Fruit fly (Drosophila melanogaster): Measurements from ENCODE around the gene pad.

Gene pad

dm6 chr3R:16331809-16332343 lies 10.2 kb upstream of the pad start (continued):
- TF ChIP-seq CG7745 (tag; optimal IDR thresholded peaks at IDR 0.05) (peak; percentile 77), az2 (GFP tag; optimal IDR thresholded peaks at IDR 0.05) (no peak), CG14710 (tag; optimal IDR thresholded peaks at IDR 0.05) (peak; percentile 55), CG33557 (GFP tag; optimal IDR thresholded peaks at IDR 0.05) (peak; percentile 89), peb (GFP tag; IDR thresholded peaks at IDR 0.05) (0 out of 2 replicates have a peak, but pooled peaks have one; percentile 30), dysf (GFP tag; IDR thresholded peaks at IDR 0.05) (peak; percentile 50; the same call in 2 of the 3 replicates), CG13424 (tag; optimal IDR thresholded peaks at IDR 0.05) (peak; percentile 45), Bgb (GFP tag; IDR thresholded peaks at IDR 0.05; ENCODE audit: partially characterized antibody) (no peak), so (GFP tag; IDR thresholded peaks at IDR 0.05) (peak; percentile 29; the same call in 1 of the 3 replicates), Gug (GFP tag; IDR thresholded peaks at IDR 0.05) (no peak), Max (GFP tag; optimal IDR thresholded peaks at IDR 0.05) (no peak), CG15479 (GFP tag; optimal IDR thresholded peaks at IDR 0.05) (no peak), pan (optimal IDR thresholded peaks at IDR 0.05) (no peak), pan (GFP tag; optimal IDR thresholded peaks at IDR 0.05 in 1 of 2, IDR thresholded peaks at IDR 0.05 in 1 of 2) (peak in 1 of 2 experiments; percentile 38), Fer2 (tag; optimal IDR thresholded peaks at IDR 0.05) (peak; percentile 50), fd3F (GFP tag; optimal IDR thresholded peaks at IDR 0.05) (peak; percentile 52), CG16779 (GFP tag; IDR thresholded peaks at IDR 0.05) (0 out of 2 replicates have a peak, but pooled peaks have one; percentile 53), br (optimal IDR thresholded peaks at IDR 0.05) (no peak), ase (GFP tag; IDR thresholded peaks at IDR 0.05) (0 out of 3 replicates have a peak, but pooled peaks have one; percentile 12), prd (optimal IDR thresholded peaks at IDR 0.05) (no peak), prd (GFP tag; IDR thresholded peaks at IDR 0.05) (peak; percentile 46; the same call in 2 of the 3 replicates), tx (GFP tag; optimal IDR thresholded peaks at IDR 0.05) (peak; percentile 23), CkIIα-i1 (GFP tag; IDR thresholded peaks at IDR 0.05) (no peak), TFAM (GFP tag; optimal IDR thresholded peaks at IDR 0.05) (peak; percentile 39), Lim3 (GFP tag; IDR thresholded peaks at IDR 0.05) (no peak), Hand (GFP tag; optimal IDR thresholded peaks at IDR 0.05) (no peak), Pdp1 (GFP tag; optimal IDR thresholded peaks at IDR 0.05) (peak; percentile 20 to 57), sens (GFP tag) (peak; percentile 96), Nf-YA (GFP tag; IDR thresholded peaks at IDR 0.05) (0 out of 2 replicates have a peak, but pooled peaks have one; percentile 26), oc (tag; optimal IDR thresholded peaks at IDR 0.05) (peak; percentile 25), trh (GFP tag; optimal IDR thresholded peaks at IDR 0.05) (peak; percentile 64), CG3407 (GFP tag; optimal IDR thresholded peaks at IDR 0.05) (peak; percentile 87), bowl (GFP tag; IDR thresholded peaks at IDR 0.05) (no peak)

dm6 chr3R:16334329-16334728 lies 7.8 kb upstream of the pad start:
- TF ChIP-seq nom (GFP tag; optimal IDR thresholded peaks at IDR 0.05) (peak; percentile 80), chinmo (GFP tag; IDR thresholded peaks at IDR 0.05; ENCODE audit: partially characterized antibody) (0 out of 4 replicates have a peak, but pooled peaks have one; percentile 7), bsh (GFP tag; optimal IDR thresholded peaks at IDR 0.05) (peak in 1 of 2 experiments; percentile 1), Ets65A (GFP tag) (peak; percentile 32), al (GFP tag; IDR thresholded peaks at IDR 0.05) (no peak)

- TF ChIP-seq oc (tag; optimal IDR thresholded peaks at IDR 0.05) (peak; percentile 81), salm (tag; optimal IDR thresholded peaks at IDR 0.05) (no peak), CG8359 (GFP tag; optimal IDR thresholded peaks at IDR 0.05; ENCODE audit: borderline replicate concordance) (peak; percentile 94), CG8089 (GFP tag; optimal IDR thresholded peaks at IDR 0.05) (no peak), Med (GFP tag) (peak; percentile 45), Dbx (GFP tag; IDR thresholded peaks at IDR 0.05) (peak; percentile 20; the same call in 1 of the 3 replicates)
Measured at dm6 chr3R:16334797-16335196, 7.3 kb upstream of the pad start.
